Fruit fly (Drosophila melanogaster) whole organism: ENCODE measurements around the gene cindr.

Experiments used
- CG8478 ChIP-seq: fragments of >200 bp; optimal IDR thresholded peaks from 2 replicates; lab custom pipeline; 2018; ENCODE audit warnings: inconsistent platforms
- Dll ChIP-seq: fragments of >200 bp; optimal IDR thresholded peaks from 2 replicates; lab custom pipeline; 2017
- EcR ChIP-seq, 2 experiments: fragments of >200 bp; optimal IDR thresholded peaks; 2 replicates each; lab custom pipeline; 2017; ENCODE audit warnings: missing biosample characterization in 2 of 2, missing genetic modification characterization in 2 of 2, missing genetic modification reagents in 2 of 2
- pan ChIP-seq: fragments of >200 bp; optimal IDR thresholded peaks from 2 replicates; lab custom pipeline; 2017
- psq ChIP-seq: fragments of >200 bp; optimal IDR thresholded peaks from 2 replicates; lab custom pipeline; 2017
- usp ChIP-seq: fragments of >200 bp; optimal IDR thresholded peaks from 2 replicates; lab custom pipeline; 2017; ENCODE audit warnings: missing biosample characterization, missing genetic modification characterization, mixed read lengths

The cindr gene

DNA sequence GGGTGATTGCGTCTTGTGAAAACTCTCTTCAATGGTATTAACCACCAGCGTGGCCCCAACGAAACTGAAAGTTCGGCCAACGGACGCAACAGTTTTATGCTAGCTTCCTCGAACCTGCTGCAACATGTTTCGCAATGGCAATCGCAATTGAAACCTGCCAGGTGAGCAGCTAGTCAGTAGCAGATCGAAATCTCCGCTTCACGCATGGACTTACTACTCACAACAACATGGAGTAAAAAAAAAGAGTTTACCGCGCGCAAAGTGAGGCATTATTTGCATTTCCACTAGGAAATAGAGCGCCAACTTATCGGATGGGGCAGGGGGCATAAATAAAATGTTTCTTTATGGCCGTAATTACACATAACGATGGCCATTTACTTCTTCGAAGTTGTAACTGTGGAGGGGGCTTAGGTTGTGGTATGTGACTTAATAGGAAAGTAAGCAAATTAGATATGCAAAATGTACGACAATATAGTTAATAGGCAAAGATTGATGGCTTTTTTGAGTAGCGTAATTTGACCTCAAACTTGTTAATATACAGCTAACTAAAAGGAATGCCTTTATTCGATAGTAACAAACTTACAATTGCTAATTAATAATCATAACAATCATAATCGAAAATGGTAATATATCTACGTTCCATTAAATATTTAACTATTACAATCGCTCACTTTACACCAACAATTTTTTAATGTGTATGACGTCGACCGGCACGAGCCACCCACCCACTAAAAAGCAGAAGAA lies 64.1 kb downstream of the cindr start, which contains the start of gene CG15545:
TSS of gene CG15545 (minus strand) at position 51 of the 744 bp plus-strand sequence.
- TF ChIP-seq usp (GFP tag; lab: Kevin White, UChicago) (no peak), pan (lab: Kevin White, UChicago) (no peak), CG8478 (lab: Kevin White, UChicago) (no peak), Dll (lab: Kevin White, UChicago) (no peak), EcR (GFP tag; optimal IDR thresholded peaks at IDR 0.05; lab: Kevin White, UChicago) (no peak), psq (lab: Kevin White, UChicago) (no peak)

dm6 chr3R:30874679-30875078 lies 66.3 kb downstream of the cindr start:
- TF ChIP-seq psq (lab: Kevin White, UChicago), result no peak
- TF ChIP-seq CG8478 (lab: Kevin White, UChicago), result no peak
- TF ChIP-seq Dll (lab: Kevin White, UChicago), result no peak
- TF ChIP-seq EcR (GFP tag; optimal IDR thresholded peaks at IDR 0.05; lab: Kevin White, UChicago), result no peak
- TF ChIP-seq usp (GFP tag; lab: Kevin White, UChicago), result no peak
- no peak for TF ChIP-seq pan (lab: Kevin White, UChicago)

- TF ChIP-seq EcR (GFP tag; optimal IDR thresholded peaks at IDR 0.05; lab: Kevin White, UChicago) (no peak), Dll (lab: Kevin White, UChicago) (no peak), usp (GFP tag; lab: Kevin White, UChicago) (no peak), pan (lab: Kevin White, UChicago) (no peak), CG8478 (lab: Kevin White, UChicago) (no peak)
These were observed 67.8 kb downstream of the cindr start, which contains the start of gene CG15546 for dm6 chr3R:30876136-30876683. TSS of gene CG15546 (minus strand) at chr3R:30876186.
